Worm (Caenorhabditis elegans) whole organism, L1 larva: ENCODE data around the gene dap-3.
A peak's percentile ranks its signal among the peaks of the same experiment; 100 is the strongest.

Source experiments
- C04F5.9 ChIP-seq: sonication (generic microtip); optimal IDR thresholded peaks from 2 replicates; lab custom pipeline; 2016; ENCODE audit warnings: missing genetic modification characterization, missing compliant biosample characterization
- C16A3.4 ChIP-seq: fragments of 150-350 bp; optimal IDR thresholded peaks from 2 replicates; lab custom pipeline; 2014; ENCODE audit warnings: missing biosample characterization, missing genetic modification characterization
- C34B4.2 ChIP-seq: sonication (generic microtip); optimal IDR thresholded peaks from 2 replicates; lab custom pipeline; 2017; ENCODE audit warnings: mild to moderate bottlenecking, missing genetic modification characterization, missing compliant biosample characterization
- Y116A8C.19 ChIP-seq: sonication (generic microtip); optimal IDR thresholded peaks from 2 replicates; lab custom pipeline; 2016; ENCODE audit warnings: missing compliant biosample characterization, missing genetic modification characterization, borderline replicate concordance
- aha-1 ChIP-seq: fragments of 150-350 bp; optimal IDR thresholded peaks from 2 replicates; lab custom pipeline; 2014; ENCODE audit warnings: missing biosample characterization, missing genetic modification characterization
- ama-1 ChIP-seq: fragments of 150-350 bp; optimal IDR thresholded peaks from 2 replicates; lab custom pipeline; 2014
- blmp-1 ChIP-seq: fragments of 150-350 bp; optimal IDR thresholded peaks from 2 replicates; lab custom pipeline; 2014; ENCODE audit warnings: missing biosample characterization, missing genetic modification characterization
- ceh-63 ChIP-seq: fragments of 200-800 bp; sonication (Bioruptor generic); optimal IDR thresholded peaks from 2 replicates; lab custom pipeline; 2018; ENCODE audit warnings: mild to moderate bottlenecking, missing genetic modification characterization, missing compliant biosample characterization
- ceh-82 ChIP-seq, 3 experiments: fragments of 150-350 bp in 1 of 3; sonication (generic microtip) in 2 of 3; optimal IDR thresholded peaks; 2 replicates each; lab custom pipeline; 2014 to 2017; ENCODE audit warnings: missing biosample characterization in 3 of 3, missing genetic modification characterization in 3 of 3
- ceh-88 ChIP-seq: fragments of 200-800 bp; sonication (Bioruptor generic); IDR thresholded peaks from 2 replicates; pipeline ENCODE4 v1.3.6; 2022; ENCODE audit warnings: missing genetic modification characterization, missing compliant biosample characterization
- ceh-90 ChIP-seq: sonication (generic microtip); optimal IDR thresholded peaks from 2 replicates; lab custom pipeline; 2016; ENCODE audit warnings: missing genetic modification characterization, missing compliant biosample characterization
- dsc-1 ChIP-seq: sonication (generic microtip); optimal IDR thresholded peaks from 2 replicates; lab custom pipeline; 2016; ENCODE audit warnings: mild to moderate bottlenecking, missing genetic modification characterization, missing compliant biosample characterization
- efl-1 ChIP-seq, 4 experiments: fragments of 150-350 bp; optimal IDR thresholded peaks in 3 of 4; peaks in 1 of 4; 1 replicate in 1 of 4; 2 replicates in 3 of 4; lab custom pipeline; 2014; ENCODE audit warnings: missing biosample characterization in 2 of 4, missing genetic modification characterization in 2 of 4, missing genetic modification reagents in 2 of 4
- efl-3 ChIP-seq: fragments of 200-800 bp; sonication (Bioruptor generic); optimal IDR thresholded peaks from 2 replicates; lab custom pipeline; 2018; ENCODE audit warnings: mild to moderate bottlenecking, missing genetic modification characterization, missing compliant biosample characterization
- egl-13 ChIP-seq: sonication (generic microtip); optimal IDR thresholded peaks from 2 replicates; lab custom pipeline; 2016; ENCODE audit warnings: missing genotype, missing genetic modification reagents, missing genetic modification characterization, missing compliant biosample characterization
- egl-27 ChIP-seq, 2 experiments: fragments of 150-350 bp in 1 of 2; sonication (generic microtip); optimal IDR thresholded peaks; 3 replicates each; lab custom pipeline; 2017 to 2018; ENCODE audit warnings: missing biosample characterization in 2 of 2, missing genetic modification characterization in 2 of 2, missing genetic modification reagents in 2 of 2
- elt-2 ChIP-seq: sonication (generic microtip); optimal IDR thresholded peaks from 2 replicates; lab custom pipeline; 2016; ENCODE audit warnings: missing genetic modification characterization, mild to moderate bottlenecking, inconsistent platforms, missing compliant biosample characterization, missing genetic modification reagents
- elt-3 ChIP-seq, 6 experiments: fragments of 150-350 bp in 1 of 6; sonication (generic microtip); optimal IDR thresholded peaks; 2 replicates each; lab custom pipeline; 2017 to 2018; ENCODE audit warnings: missing biosample characterization in 6 of 6, missing genetic modification characterization in 6 of 6, inconsistent platforms in 1 of 6
- ets-5 ChIP-seq: fragments of 200-800 bp; sonication (Bioruptor generic); IDR thresholded peaks from 2 replicates; pipeline ENCODE4 v1.3.6; 2022; ENCODE audit warnings: missing genetic modification characterization, missing compliant biosample characterization
- fkh-10 ChIP-seq: sonication (generic microtip); optimal IDR thresholded peaks from 2 replicates; lab custom pipeline; 2017; ENCODE audit warnings: missing biosample characterization, missing genetic modification reagents, missing genetic modification characterization
- fkh-4 ChIP-seq: sonication (generic microtip); optimal IDR thresholded peaks from 2 replicates; lab custom pipeline; 2016; ENCODE audit warnings: missing compliant biosample characterization, missing genetic modification characterization, borderline replicate concordance
- fos-1 ChIP-seq: fragments of 150-350 bp; optimal IDR thresholded peaks from 2 replicates; lab custom pipeline; 2014; ENCODE audit warnings: missing biosample characterization, missing genetic modification characterization
- grh-1 ChIP-seq: fragments of 200-800 bp; sonication (Bioruptor generic); IDR thresholded peaks from 2 replicates; pipeline ENCODE4 v1.3.6; 2022; ENCODE audit warnings: missing genetic modification reagents, missing genetic modification characterization, missing compliant biosample characterization
- hlh-4 ChIP-seq: sonication (generic microtip); optimal IDR thresholded peaks from 2 replicates; lab custom pipeline; 2016; ENCODE audit warnings: mild to moderate bottlenecking, missing genetic modification characterization, missing compliant biosample characterization
- irx-1 ChIP-seq: sonication (generic microtip); optimal IDR thresholded peaks from 2 replicates; lab custom pipeline; 2016; ENCODE audit warnings: missing genetic modification characterization, missing compliant biosample characterization
- jun-1 ChIP-seq: fragments of 150-350 bp; optimal IDR thresholded peaks from 2 replicates; lab custom pipeline; 2014; ENCODE audit warnings: missing biosample characterization, missing genetic modification reagents, missing genetic modification characterization
- lin-14 ChIP-seq: fragments of 200-800 bp; sonication (Bioruptor generic); optimal IDR thresholded peaks from 2 replicates; lab custom pipeline; 2018; ENCODE audit warnings: mild to moderate bottlenecking, missing genetic modification characterization, moderate library complexity, missing compliant biosample characterization
- lin-15B ChIP-seq: fragments of 150-350 bp; sonication (generic microtip); optimal IDR thresholded peaks from 3 replicates; lab custom pipeline; 2014; ENCODE audit warnings: missing biosample characterization, missing genetic modification characterization
- lir-3 ChIP-seq: sonication (generic microtip); optimal IDR thresholded peaks from 2 replicates; lab custom pipeline; 2016; ENCODE audit warnings: mild to moderate bottlenecking, missing genetic modification characterization, moderate library complexity, missing compliant biosample characterization; ENCODE audit not compliant: poor library complexity
- lsy-2 ChIP-seq, 2 experiments: fragments of 150-350 bp; optimal IDR thresholded peaks; 2 replicates each; lab custom pipeline; 2014; ENCODE audit warnings: missing biosample characterization in 2 of 2, missing genetic modification characterization in 2 of 2
- mep-1 ChIP-seq: fragments of 150-350 bp; optimal IDR thresholded peaks from 2 replicates; lab custom pipeline; 2014; ENCODE audit warnings: missing biosample characterization, missing genetic modification characterization
- nhr-19 ChIP-seq: fragments of 200-800 bp; sonication (Bioruptor generic); conservative IDR thresholded peaks from 2 replicates; pipeline ENCODE4 v1.3.6; 2022; ENCODE audit warnings: missing genetic modification characterization, missing compliant biosample characterization
- nhr-237 ChIP-seq: fragments of 150-350 bp; optimal IDR thresholded peaks from 2 replicates; lab custom pipeline; 2014; ENCODE audit warnings: missing biosample characterization, missing genetic modification characterization
- nhr-28 ChIP-seq: fragments of 150-350 bp; optimal IDR thresholded peaks from 2 replicates; lab custom pipeline; 2014; ENCODE audit warnings: missing biosample characterization, missing genetic modification characterization
- nhr-47 ChIP-seq: sonication (generic microtip); optimal IDR thresholded peaks from 2 replicates; lab custom pipeline; 2016; ENCODE audit warnings: mild to moderate bottlenecking, missing genetic modification characterization, moderate library complexity, missing compliant biosample characterization
- nhr-71 ChIP-seq: sonication (generic microtip); optimal IDR thresholded peaks from 2 replicates; lab custom pipeline; 2016; ENCODE audit warnings: mild to moderate bottlenecking, missing genetic modification characterization, moderate library complexity, missing compliant biosample characterization
- nhr-84 ChIP-seq: sonication (generic microtip); optimal IDR thresholded peaks from 2 replicates; lab custom pipeline; 2017; ENCODE audit warnings: missing biosample characterization, missing genetic modification characterization
- pax-3 ChIP-seq: fragments of 200-800 bp; sonication (Bioruptor generic); optimal IDR thresholded peaks from 2 replicates; lab custom pipeline; 2018; ENCODE audit warnings: mild to moderate bottlenecking, missing genetic modification characterization, moderate library complexity, missing compliant biosample characterization
- pqm-1 ChIP-seq: sonication (generic microtip); optimal IDR thresholded peaks from 3 replicates; lab custom pipeline; 2017; ENCODE audit warnings: missing biosample characterization, missing genetic modification characterization
- skn-1 ChIP-seq: fragments of 150-350 bp; optimal IDR thresholded peaks from 2 replicates; lab custom pipeline; 2014; ENCODE audit warnings: missing biosample characterization, missing genetic modification characterization
- snpc-4 ChIP-seq: fragments of 150-350 bp; optimal IDR thresholded peaks from 2 replicates; lab custom pipeline; 2014; ENCODE audit warnings: missing biosample characterization, missing genetic modification characterization
- snu-23 ChIP-seq: sonication (generic microtip); optimal IDR thresholded peaks from 2 replicates; lab custom pipeline; 2016; ENCODE audit warnings: missing genetic modification characterization, missing compliant biosample characterization
- sox-4 ChIP-seq: sonication (generic microtip); optimal IDR thresholded peaks from 2 replicates; lab custom pipeline; 2016; ENCODE audit warnings: missing genetic modification characterization, missing compliant biosample characterization
- sptf-1 ChIP-seq: fragments of 150-350 bp; optimal IDR thresholded peaks from 2 replicates; lab custom pipeline; 2014; ENCODE audit warnings: missing biosample characterization, missing genetic modification characterization
- sup-37 ChIP-seq: fragments of 200-800 bp; sonication (Bioruptor generic); optimal IDR thresholded peaks from 2 replicates; lab custom pipeline; 2018; ENCODE audit warnings: mild to moderate bottlenecking, missing genetic modification characterization, missing compliant biosample characterization
- tbx-2 ChIP-seq: sonication (generic microtip); optimal IDR thresholded peaks from 2 replicates; lab custom pipeline; 2016; ENCODE audit warnings: missing genetic modification characterization, missing compliant biosample characterization
- unc-130 ChIP-seq: fragments of 150-350 bp; optimal IDR thresholded peaks from 2 replicates; lab custom pipeline; 2017; ENCODE audit warnings: missing biosample characterization, missing genetic modification characterization, inconsistent platforms
- unc-30 ChIP-seq: sonication (generic microtip); optimal IDR thresholded peaks from 2 replicates; lab custom pipeline; 2017; ENCODE audit warnings: missing biosample characterization, missing genetic modification characterization
- unc-62 ChIP-seq: fragments of 150-350 bp; optimal IDR thresholded peaks from 2 replicates; lab custom pipeline; 2014; ENCODE audit warnings: missing biosample characterization, missing genetic modification reagents, missing genetic modification characterization
- unc-86 ChIP-seq: sonication (generic microtip); optimal IDR thresholded peaks from 2 replicates; lab custom pipeline; 2016; ENCODE audit warnings: missing genetic modification characterization, missing compliant biosample characterization
- vab-15 ChIP-seq: sonication (generic microtip); optimal IDR thresholded peaks from 2 replicates; lab custom pipeline; 2017; ENCODE audit warnings: missing genotype, mild to moderate bottlenecking, missing genetic modification characterization, missing compliant biosample characterization
- zag-1 ChIP-seq: fragments of 150-350 bp; optimal IDR thresholded peaks from 2 replicates; lab custom pipeline; 2014; ENCODE audit warnings: missing biosample characterization, missing genetic modification characterization
- ztf-4 ChIP-seq: fragments of 150-350 bp; optimal IDR thresholded peaks from 2 replicates; lab custom pipeline; 2014; ENCODE audit warnings: missing biosample characterization, missing genetic modification characterization

The dap-3 gene

DNA sequence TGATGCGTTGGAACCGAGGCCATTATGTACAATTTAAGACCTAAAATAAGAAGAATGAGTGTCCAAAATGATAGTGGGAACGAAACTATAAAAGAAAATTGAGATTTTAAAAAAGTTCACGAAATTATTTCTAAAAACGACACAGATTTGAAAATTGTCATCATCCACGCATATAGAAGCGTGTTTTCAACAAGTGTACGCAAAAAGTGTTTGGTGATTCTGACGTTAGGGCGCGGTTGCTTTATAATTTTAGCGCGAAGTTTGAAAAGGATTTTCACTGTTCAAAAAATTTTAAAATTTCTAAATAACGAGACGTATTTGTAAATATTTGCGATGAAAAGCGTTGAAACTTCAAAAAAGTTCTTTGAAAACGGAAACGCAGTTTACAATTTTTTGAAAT lies 17.6 kb upstream of the dap-3 start, which contains the start of gene cdc-48.1:
TSS of gene cdc-48.1 (minus strand) at position 40 of the 400 bp plus-strand sequence.
- peak; percentile 99 for TF ChIP-seq unc-30
- TF ChIP-seq lin-14 (GFP tag; lab: Kevin White, UChicago), result peak; percentile 100
- TF ChIP-seq pqm-1 (tag; lab: Kevin White, UChicago), result peak; percentile 83
- peak; percentile 100 for TF ChIP-seq nhr-47
- TF ChIP-seq unc-86, result peak; percentile 100
- peak; percentile 99 for TF ChIP-seq irx-1
- TF ChIP-seq snu-23 (GFP tag; lab: Kevin White, UChicago), result peak; percentile 100
- TF ChIP-seq lsy-2 (tag; optimal IDR thresholded peaks at IDR 0.05; lab: Kevin White, UChicago), result peak; percentile 98 to 99
- TF ChIP-seq dsc-1 (tag; lab: Kevin White, UChicago), result peak; percentile 100
- peak; percentile 98 for TF ChIP-seq nhr-84 (tag; lab: Kevin White, UChicago)
- TF ChIP-seq tbx-2, result peak; percentile 100
- peak; percentile 100 for TF ChIP-seq nhr-19 (GFP tag; lab: Robert Waterston, UW)
- TF ChIP-seq efl-1 (optimal IDR thresholded peaks at IDR 0.05; lab: Kevin White, UChicago), result peak; percentile 100
- peak; percentile 100 for TF ChIP-seq efl-1 (GFP tag; optimal IDR thresholded peaks at IDR 0.05 in 1 of 2; lab: Kevin White, UChicago)
- TF ChIP-seq fos-1 (tag; lab: Kevin White, UChicago), result peak; percentile 100
- peak; percentile 99 for TF ChIP-seq pax-3
- peak; percentile 100 for TF ChIP-seq grh-1
- peak; percentile 100 for TF ChIP-seq C16A3.4 (tag; lab: Kevin White, UChicago)
- peak; percentile 94 for TF ChIP-seq C34B4.2 (tag; lab: Kevin White, UChicago)
- TF ChIP-seq snpc-4 (tag; lab: Kevin White, UChicago), result peak; percentile 95
- TF ChIP-seq egl-27 (tag; optimal IDR thresholded peaks at IDR 0.05; lab: Kevin White, UChicago), result peak; percentile 90 to 100
- TF ChIP-seq unc-130, result peak; percentile 100
- peak; percentile 99 to 100 (median 100) for TF ChIP-seq elt-3 (tag; optimal IDR thresholded peaks at IDR 0.05; lab: Kevin White, UChicago)
- peak; percentile 99 for TF ChIP-seq ceh-88
- peak; percentile 98 for TF ChIP-seq ama-1
- TF ChIP-seq fkh-10 (GFP tag; lab: Kevin White, UChicago), result peak; percentile 100
- peak; percentile 100 for TF ChIP-seq zag-1 (tag; lab: Kevin White, UChicago)
- peak; percentile 100 for TF ChIP-seq ceh-82 (tag; optimal IDR thresholded peaks at IDR 0.05; lab: Kevin White, UChicago)
- TF ChIP-seq lir-3, result peak; percentile 98
- peak; percentile 98 for TF ChIP-seq sox-4 (tag; lab: Kevin White, UChicago)
- peak; percentile 97; the same call in 1 of the 2 replicates for TF ChIP-seq ets-5 (GFP tag; lab: Robert Waterston, UW)
- peak; percentile 100 for TF ChIP-seq vab-15 (tag; lab: Kevin White, UChicago)
- peak; percentile 97 for TF ChIP-seq aha-1
- TF ChIP-seq mep-1, result peak; percentile 100
- peak; percentile 98 for TF ChIP-seq C04F5.9 (tag; lab: Kevin White, UChicago)
- peak; percentile 100 for TF ChIP-seq ztf-4
- peak; percentile 95 for TF ChIP-seq blmp-1
- no peak for TF ChIP-seq sptf-1 (tag; lab: Kevin White, UChicago)
- TF ChIP-seq Y116A8C.19 (tag; lab: Kevin White, UChicago), result peak; percentile 24
- peak; percentile 100 for TF ChIP-seq nhr-237
- TF ChIP-seq nhr-28, result peak; percentile 77
- peak; percentile 91 for TF ChIP-seq ceh-63 (GFP tag; lab: Kevin White, UChicago)
- TF ChIP-seq skn-1 (tag; lab: Kevin White, UChicago), result peak; percentile 100
- peak; percentile 97 for TF ChIP-seq elt-2 (tag; lab: Kevin White, UChicago)
- peak; percentile 68 for TF ChIP-seq ceh-90 (tag; lab: Kevin White, UChicago)
- TF ChIP-seq jun-1 (tag; lab: Kevin White, UChicago), result peak; percentile 99
- TF ChIP-seq fkh-4 (tag; lab: Kevin White, UChicago), result peak; percentile 93
- TF ChIP-seq lin-15B (tag; lab: Kevin White, UChicago), result peak; percentile 100
- TF ChIP-seq unc-62 (GFP tag; lab: Kevin White, UChicago), result peak; percentile 100
- TF ChIP-seq efl-3 (GFP tag; lab: Kevin White, UChicago), result peak; percentile 88
- peak; percentile 100 for TF ChIP-seq nhr-71 (tag; lab: Kevin White, UChicago)
- peak; percentile 100 for TF ChIP-seq egl-13 (tag; lab: Kevin White, UChicago)
- TF ChIP-seq hlh-4 (tag; lab: Kevin White, UChicago), result peak; percentile 64
- peak; percentile 99 for TF ChIP-seq sup-37 (GFP tag; lab: Kevin White, UChicago)
